Worm (Caenorhabditis elegans) whole organism, early embryonic: ENCODE measurements around the gene otpl-6.
"Not testable (repeated sequence)": the region's sequence is repeated elsewhere in the genome, so short reads cannot be mapped to it uniquely, and the experiment has no call there.

Experiments
- aly-1 ChIP-seq: sonication (generic microtip); optimal IDR thresholded peaks from 2 replicates; lab custom pipeline; 2016; ENCODE audit warnings: missing genetic modification characterization, missing compliant biosample characterization
- ama-1 ChIP-seq: fragments of 150-350 bp; optimal IDR thresholded peaks from 2 replicates; lab custom pipeline; 2014
- ceh-13 ChIP-seq: fragments of 200-800 bp; sonication (Bioruptor generic); optimal IDR thresholded peaks from 2 replicates; lab custom pipeline; 2018; ENCODE audit warnings: mild to moderate bottlenecking, missing genetic modification characterization, missing compliant biosample characterization
- ceh-36 ChIP-seq: sonication (generic microtip); optimal IDR thresholded peaks from 2 replicates; lab custom pipeline; 2016; ENCODE audit warnings: missing genetic modification characterization, inconsistent platforms, missing compliant biosample characterization
- flt-1 ChIP-seq: fragments of 200-800 bp; sonication (Bioruptor generic); IDR thresholded peaks from 2 replicates; pipeline ENCODE4 v1.3.6; 2022; ENCODE audit warnings: missing genetic modification characterization, missing compliant biosample characterization
- hmg-4 ChIP-seq: fragments of 200-800 bp; sonication (Bioruptor generic); optimal IDR thresholded peaks from 2 replicates; lab custom pipeline; 2018; ENCODE audit warnings: mild to moderate bottlenecking, missing genetic modification characterization, missing compliant biosample characterization
- hnd-1 ChIP-seq: sonication (generic microtip); optimal IDR thresholded peaks from 2 replicates; lab custom pipeline; 2016; ENCODE audit warnings: missing genetic modification characterization, missing compliant biosample characterization
- pes-1 ChIP-seq: fragments of 200-800 bp; sonication (Bioruptor generic); IDR thresholded peaks from 2 replicates; pipeline ENCODE4 v1.3.6; 2022; ENCODE audit warnings: missing genetic modification reagents, missing genetic modification characterization, missing compliant biosample characterization
- tbx-11 ChIP-seq: fragments of 200-800 bp; sonication (Bioruptor generic); IDR thresholded peaks from 2 replicates; pipeline ENCODE4 v1.3.6; 2022; ENCODE audit warnings: missing genetic modification characterization, missing compliant biosample characterization
- tbx-37 ChIP-seq: fragments of 200-800 bp; sonication (Bioruptor generic); conservative IDR thresholded peaks from 2 replicates; pipeline ENCODE4 v1.3.6; 2022; ENCODE audit warnings: missing genetic modification reagents, missing genetic modification characterization, missing compliant biosample characterization
- tra-4 ChIP-seq: sonication (generic microtip); optimal IDR thresholded peaks from 2 replicates; lab custom pipeline; 2017; ENCODE audit warnings: missing genetic modification characterization, missing compliant biosample characterization

Gene otpl-6

DNA sequence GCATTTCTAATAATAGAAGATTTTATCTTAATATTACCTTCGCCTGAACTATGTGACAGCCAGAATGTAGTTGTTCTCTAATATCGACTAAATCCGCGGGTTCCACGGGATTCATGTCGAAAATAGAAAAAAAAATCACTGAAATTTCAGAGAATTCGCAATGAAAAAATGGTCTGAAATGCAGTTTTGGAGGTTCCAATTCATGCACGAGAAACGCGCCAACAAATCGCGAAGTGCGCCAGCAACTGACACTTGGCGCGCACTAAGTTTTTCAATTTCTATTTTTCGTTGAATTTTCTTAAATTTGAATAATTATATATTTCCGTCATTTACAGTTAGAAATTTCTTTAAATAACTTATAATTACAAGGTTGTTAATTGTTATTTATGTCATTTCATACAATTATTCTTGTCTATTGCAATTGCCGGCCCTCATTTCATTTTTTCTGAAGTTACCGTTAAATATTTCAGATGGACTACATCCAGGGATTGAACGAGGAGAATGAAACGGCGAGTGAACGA is 44.0 kb downstream of the otpl-6 start, which contains the start of the genes F25G6.9 and symk-1:
Gene F25G6.9 (minus strand): TSS at position 160 of the 521 bp plus-strand sequence.
Gene symk-1 (plus strand): TSS at position 471 of the 521 bp plus-strand sequence.
- TF ChIP-seq pes-1 (GFP tag; lab: Robert Waterston, UW) = no peak
- TF ChIP-seq tbx-11 (GFP tag; lab: Robert Waterston, UW) = no peak
- TF ChIP-seq tbx-37 (GFP tag; lab: Robert Waterston, UW) = no peak
- TF ChIP-seq tra-4 (tag; lab: Kevin White, UChicago) = no peak
- no peak for TF ChIP-seq flt-1 (GFP tag; lab: Robert Waterston, UW)
- no peak for TF ChIP-seq hmg-4 (GFP tag; lab: Kevin White, UChicago)
- no peak for TF ChIP-seq aly-1 (tag; lab: Kevin White, UChicago)
- no peak for TF ChIP-seq ceh-13 (GFP tag; lab: Kevin White, UChicago)

DNA sequence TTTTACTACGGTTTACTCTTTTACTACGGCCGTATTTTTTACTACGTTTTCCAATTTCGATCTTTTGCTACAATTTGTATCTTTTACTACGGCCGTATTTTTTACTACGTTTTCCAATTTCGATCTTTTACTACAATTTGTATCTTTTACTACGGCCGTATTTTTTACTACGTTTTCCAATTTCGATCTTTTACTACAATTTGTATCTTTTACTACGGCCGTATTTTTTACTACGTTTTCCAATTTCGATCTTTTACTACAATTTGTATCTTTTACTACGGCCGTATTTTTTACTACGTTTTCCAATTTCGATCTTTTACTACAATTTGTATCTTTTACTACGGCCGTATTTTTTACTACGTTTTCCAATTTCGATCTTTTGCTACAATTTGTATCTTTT is 48.9 kb downstream of the otpl-6 start, which contains the start of gene F25G6.1:
Gene F25G6.1 (plus strand): TSS at position 301 of the 400 bp plus-strand sequence.
- not testable (repeated sequence) for TF ChIP-seq ama-1 (lab: Kevin White, UChicago); ceh-36 (tag; lab: Kevin White, UChicago); hnd-1 (tag; lab: Kevin White, UChicago)
